Worm (Caenorhabditis elegans) whole organism, L3 larva: ENCODE measurements around the gene F16G10.9.

Source experiments
- R02D3.7 ChIP-seq: fragments of 150-350 bp; optimal IDR thresholded peaks from 2 replicates; lab custom pipeline; 2014; ENCODE audit warnings: missing biosample characterization, missing genetic modification characterization
- ZK546.5 ChIP-seq: sonication (generic microtip); optimal IDR thresholded peaks from 2 replicates; lab custom pipeline; 2017; ENCODE audit warnings: missing biosample characterization, missing genetic modification characterization
- aly-2 ChIP-seq: fragments of 150-350 bp; optimal IDR thresholded peaks from 2 replicates; lab custom pipeline; 2014; ENCODE audit warnings: missing biosample characterization, missing genetic modification characterization
- ceh-16 ChIP-seq: sonication (generic microtip); optimal IDR thresholded peaks from 2 replicates; lab custom pipeline; 2017; ENCODE audit warnings: missing biosample characterization, missing genetic modification characterization
- ceh-28 ChIP-seq: fragments of 150-350 bp; optimal IDR thresholded peaks from 2 replicates; lab custom pipeline; 2014; ENCODE audit warnings: missing biosample characterization, missing genetic modification reagents, missing genetic modification characterization
- ceh-82 ChIP-seq: fragments of 150-350 bp; optimal IDR thresholded peaks from 2 replicates; lab custom pipeline; 2014; ENCODE audit warnings: missing biosample characterization, missing genetic modification characterization
- ceh-9 ChIP-seq: sonication (generic microtip); optimal IDR thresholded peaks from 2 replicates; lab custom pipeline; 2018; ENCODE audit warnings: missing biosample characterization, missing genetic modification characterization
- daf-12 ChIP-seq: fragments of 150-350 bp; optimal IDR thresholded peaks from 2 replicates; lab custom pipeline; 2014; ENCODE audit warnings: missing biosample characterization, missing genetic modification reagents, missing genetic modification characterization
- egl-27 ChIP-seq: sonication (generic microtip); optimal IDR thresholded peaks from 4 replicates; lab custom pipeline; 2017; ENCODE audit warnings: missing biosample characterization, missing genetic modification reagents, missing genetic modification characterization
- elt-2 ChIP-seq: sonication (generic microtip); optimal IDR thresholded peaks from 2 replicates; lab custom pipeline; 2016; ENCODE audit warnings: missing genetic modification reagents, mild to moderate bottlenecking, missing genetic modification characterization, missing compliant biosample characterization
- elt-3 ChIP-seq, 3 experiments: fragments of 150-350 bp in 1 of 3; sonication (generic microtip) in 2 of 3; optimal IDR thresholded peaks; 2 replicates in 2 of 3; 4 replicates in 1 of 3; lab custom pipeline; 2014 to 2017; ENCODE audit warnings: missing biosample characterization in 3 of 3, missing genetic modification characterization in 3 of 3
- eor-1 ChIP-seq, 2 experiments: fragments of 150-350 bp; optimal IDR thresholded peaks; 2 replicates each; lab custom pipeline; 2014 to 2018; ENCODE audit warnings: missing biosample characterization in 2 of 2, missing genetic modification characterization in 2 of 2
- fkh-10 ChIP-seq: sonication (generic microtip); optimal IDR thresholded peaks from 2 replicates; lab custom pipeline; 2017; ENCODE audit warnings: missing biosample characterization, missing genetic modification reagents, missing genetic modification characterization
- fkh-2 ChIP-seq: fragments of 150-350 bp; optimal IDR thresholded peaks from 2 replicates; lab custom pipeline; 2014; ENCODE audit warnings: missing biosample characterization, missing genetic modification reagents, missing genetic modification characterization
- fos-1 ChIP-seq: fragments of 150-350 bp; optimal IDR thresholded peaks from 2 replicates; lab custom pipeline; 2014; ENCODE audit warnings: missing biosample characterization, missing genetic modification characterization
- hmg-11 ChIP-seq: sonication (generic microtip); optimal IDR thresholded peaks from 2 replicates; lab custom pipeline; 2016; ENCODE audit warnings: missing genetic modification characterization, missing compliant biosample characterization
- jun-1 ChIP-seq: fragments of 150-350 bp; optimal IDR thresholded peaks from 2 replicates; lab custom pipeline; 2014; ENCODE audit warnings: missing biosample characterization, missing genetic modification reagents, missing genetic modification characterization
- lsy-12 ChIP-seq: sonication (generic microtip); optimal IDR thresholded peaks from 2 replicates; lab custom pipeline; 2016; ENCODE audit warnings: mild to moderate bottlenecking, missing genetic modification characterization, missing compliant biosample characterization
- mdl-1 ChIP-seq: fragments of 150-350 bp; optimal IDR thresholded peaks from 2 replicates; lab custom pipeline; 2014; ENCODE audit warnings: missing biosample characterization, missing genetic modification characterization
- nfya-1 ChIP-seq: sonication (generic microtip); optimal IDR thresholded peaks from 2 replicates; lab custom pipeline; 2017; ENCODE audit warnings: missing genetic modification characterization, mild to moderate bottlenecking, missing compliant biosample characterization, antibody characterized with exemption, moderate library complexity; ENCODE audit not compliant: insufficient read depth
- nhr-11 ChIP-seq: fragments of 150-350 bp; optimal IDR thresholded peaks from 2 replicates; lab custom pipeline; 2014; ENCODE audit warnings: missing biosample characterization, missing genetic modification characterization
- nhr-12 ChIP-seq: fragments of 150-350 bp; optimal IDR thresholded peaks from 2 replicates; lab custom pipeline; 2014; ENCODE audit warnings: missing biosample characterization, missing genetic modification characterization
- nhr-23 ChIP-seq: fragments of 150-350 bp; optimal IDR thresholded peaks from 2 replicates; lab custom pipeline; 2014; ENCODE audit warnings: missing biosample characterization, missing genetic modification reagents, missing genetic modification characterization
- nhr-237 ChIP-seq: fragments of 150-350 bp; optimal IDR thresholded peaks from 2 replicates; lab custom pipeline; 2014; ENCODE audit warnings: missing biosample characterization, missing genetic modification characterization
- nhr-25 ChIP-seq: sonication (generic microtip); optimal IDR thresholded peaks from 2 replicates; lab custom pipeline; 2017; ENCODE audit warnings: missing biosample characterization, missing genetic modification characterization
- nhr-28 ChIP-seq: fragments of 150-350 bp; optimal IDR thresholded peaks from 2 replicates; lab custom pipeline; 2014; ENCODE audit warnings: missing biosample characterization, missing genetic modification characterization
- nhr-43 ChIP-seq: sonication (generic microtip); optimal IDR thresholded peaks from 2 replicates; lab custom pipeline; 2016; ENCODE audit warnings: mild to moderate bottlenecking, missing genetic modification characterization, missing compliant biosample characterization; ENCODE audit not compliant: poor library complexity, severe bottlenecking
- nhr-76 ChIP-seq: fragments of 150-350 bp; sonication (generic microtip); optimal IDR thresholded peaks from 5 replicates; lab custom pipeline; 2014; ENCODE audit warnings: missing biosample characterization, missing genetic modification characterization
- nhr-77 ChIP-seq: fragments of 150-350 bp; optimal IDR thresholded peaks from 2 replicates; lab custom pipeline; 2014; ENCODE audit warnings: missing biosample characterization, missing genetic modification characterization
- pha-4 ChIP-seq: fragments of 150-350 bp; optimal IDR thresholded peaks from 2 replicates; lab custom pipeline; 2014; ENCODE audit warnings: missing biosample characterization, missing genetic modification reagents, missing genetic modification characterization
- pqm-1 ChIP-seq: fragments of 150-350 bp; optimal IDR thresholded peaks from 2 replicates; lab custom pipeline; 2017; ENCODE audit warnings: missing biosample characterization, missing genetic modification characterization, inconsistent platforms
- skn-1 ChIP-seq: fragments of 150-350 bp; optimal IDR thresholded peaks from 2 replicates; lab custom pipeline; 2014; ENCODE audit warnings: missing biosample characterization, missing genetic modification characterization
- snpc-4 ChIP-seq: fragments of 150-350 bp; optimal IDR thresholded peaks from 2 replicates; lab custom pipeline; 2014; ENCODE audit warnings: missing biosample characterization, missing genetic modification characterization
- tbx-2 ChIP-seq: sonication (generic microtip); optimal IDR thresholded peaks from 2 replicates; lab custom pipeline; 2016; ENCODE audit warnings: mild to moderate bottlenecking, missing genetic modification characterization, missing compliant biosample characterization
- unc-62 ChIP-seq: fragments of 150-350 bp; sonication (generic microtip); optimal IDR thresholded peaks from 4 replicates; lab custom pipeline; 2014; ENCODE audit warnings: missing biosample characterization, missing genetic modification reagents, missing genetic modification characterization
- zag-1 ChIP-seq: fragments of 150-350 bp; optimal IDR thresholded peaks from 2 replicates; lab custom pipeline; 2014; ENCODE audit warnings: missing biosample characterization, missing genetic modification characterization
- ztf-11 ChIP-seq: fragments of 150-350 bp; optimal IDR thresholded peaks from 2 replicates; lab custom pipeline; 2014; ENCODE audit warnings: missing biosample characterization, missing genetic modification characterization

The F16G10.9 gene

ce11 chrII:2411093-2411492 is 25.7 kb upstream of the F16G10.9 start:
- TF ChIP-seq ceh-9 (tag; lab: Kevin White, UChicago) (no peak), nhr-76 (tag; lab: Kevin White, UChicago) (no peak), ceh-28 (no peak), zag-1 (tag; lab: Kevin White, UChicago) (no peak), fos-1 (tag; lab: Kevin White, UChicago) (no peak), nhr-77 (no peak)

- TF ChIP-seq ceh-82 (tag; lab: Kevin White, UChicago): no peak
- no peak for TF ChIP-seq nhr-25 (tag; lab: Kevin White, UChicago)
- no peak for TF ChIP-seq ceh-28
- no peak for TF ChIP-seq nhr-43 (tag; lab: Kevin White, UChicago)
- no peak for TF ChIP-seq ztf-11 (tag; lab: Kevin White, UChicago)
- TF ChIP-seq fkh-2 (tag; lab: Kevin White, UChicago): no peak
- no peak for TF ChIP-seq nfya-1 (tag; lab: Kevin White, UChicago)
- no peak for TF ChIP-seq nhr-28 (tag; lab: Kevin White, UChicago)
- no peak for TF ChIP-seq fkh-10 (GFP tag; lab: Kevin White, UChicago)
- no peak for TF ChIP-seq egl-27
- no peak for TF ChIP-seq hmg-11 (tag; lab: Kevin White, UChicago)
- TF ChIP-seq mdl-1 (tag; lab: Kevin White, UChicago): no peak
- no peak for TF ChIP-seq jun-1 (tag; lab: Kevin White, UChicago)
- TF ChIP-seq fos-1 (tag; lab: Kevin White, UChicago): no peak
- no peak for TF ChIP-seq unc-62
- no peak for TF ChIP-seq snpc-4 (tag; lab: Kevin White, UChicago)
Observed at ce11 chrII:2403984-2404383, 18.6 kb upstream of the F16G10.9 start, which contains the start of gene F16G10.1. Gene F16G10.1 (plus strand): TSS chrII:2404284.

ce11 chrII:2399810-2400209 is 14.4 kb upstream of the F16G10.9 start:
- TF ChIP-seq elt-3 (tag; optimal IDR thresholded peaks at IDR 0.05; lab: Kevin White, UChicago) (peak; percentile 14 to 96 (median 93)), elt-2 (tag; lab: Kevin White, UChicago) (no peak), tbx-2 (no peak), nhr-43 (tag; lab: Kevin White, UChicago) (peak; percentile 86)

- no peak for TF ChIP-seq nhr-237 (tag; lab: Kevin White, UChicago)
- no peak for TF ChIP-seq nhr-25 (tag; lab: Kevin White, UChicago)
- no peak for TF ChIP-seq unc-62
- no peak for TF ChIP-seq mdl-1 (tag; lab: Kevin White, UChicago)
- TF ChIP-seq R02D3.7 (tag; lab: Kevin White, UChicago): no peak
- no peak for TF ChIP-seq aly-2 (tag; lab: Kevin White, UChicago)
- no peak for TF ChIP-seq nhr-77
- no peak for TF ChIP-seq nhr-23 (tag; lab: Kevin White, UChicago)
- no peak for TF ChIP-seq ZK546.5 (tag; lab: Kevin White, UChicago)
- no peak for TF ChIP-seq ceh-9 (tag; lab: Kevin White, UChicago)
- no peak for TF ChIP-seq pha-4
- no peak for TF ChIP-seq nhr-12 (tag; lab: Kevin White, UChicago)
- no peak for TF ChIP-seq ceh-16 (tag; lab: Kevin White, UChicago)
Observed at ce11 chrII:2398884-2399283, 13.5 kb upstream of the F16G10.9 start, which contains the start of gene F16G10.14. Gene F16G10.14 (minus strand): TSS chrII:2398984.

- TF ChIP-seq ceh-9 (tag; lab: Kevin White, UChicago) (no peak), ceh-16 (tag; lab: Kevin White, UChicago) (no peak), pha-4 (no peak), nhr-11 (no peak), nhr-77 (no peak), aly-2 (tag; lab: Kevin White, UChicago) (no peak), elt-3 (tag; optimal IDR thresholded peaks at IDR 0.05; lab: Kevin White, UChicago) (no peak), skn-1 (tag; lab: Kevin White, UChicago) (no peak), egl-27 (no peak), ceh-28 (no peak), fkh-2 (tag; lab: Kevin White, UChicago) (no peak), nhr-76 (tag; lab: Kevin White, UChicago) (no peak), eor-1 (tag; optimal IDR thresholded peaks at IDR 0.05; lab: Kevin White, UChicago) (no peak), daf-12 (tag; lab: Kevin White, UChicago) (no peak), hmg-11 (tag; lab: Kevin White, UChicago) (no peak), snpc-4 (tag; lab: Kevin White, UChicago) (no peak), lsy-12 (tag; lab: Kevin White, UChicago) (no peak), zag-1 (tag; lab: Kevin White, UChicago) (no peak), pqm-1 (no peak), nhr-12 (tag; lab: Kevin White, UChicago) (no peak)
Observed at ce11 chrII:2395864-2396263, 10.5 kb upstream of the F16G10.9 start, which contains the start of gene F16G10.13. Gene F16G10.13 (minus strand): TSS chrII:2395964.
